Worm (Caenorhabditis elegans) whole organism, L4 larva: ENCODE data around the gene scav-2.

Experiments used
- nhr-102 ChIP-seq: sonication (generic microtip); optimal IDR thresholded peaks from 2 replicates; lab custom pipeline; 2016; ENCODE audit warnings: mild to moderate bottlenecking, missing genetic modification characterization, moderate library complexity, missing compliant biosample characterization
- nhr-6 ChIP-seq: fragments of 150-350 bp; optimal IDR thresholded peaks from 2 replicates; lab custom pipeline; 2014; ENCODE audit warnings: missing biosample characterization, missing genetic modification characterization
- zip-2 ChIP-seq: fragments of 150-350 bp; optimal IDR thresholded peaks from 2 replicates; lab custom pipeline; 2014; ENCODE audit warnings: missing biosample characterization, missing genetic modification characterization

- TF ChIP-seq zip-2 (no peak), nhr-102 (tag; lab: Kevin White, UChicago) (no peak), nhr-6 (tag; lab: Kevin White, UChicago) (no peak)
Measured at ce11 chrIII:13526191-13526590, 28.9 kb downstream of the scav-2 start.
